Fruit fly (Drosophila melanogaster): ENCODE results near the gene CG9737.

dm6 chr3R:30247802-30248363, 4.8 kb upstream of the CG9737 start:
- no peak for TF ChIP-seq CG3032 (tag; optimal IDR thresholded peaks at IDR 0.05)
- no peak for TF ChIP-seq CG4318 (GFP tag; optimal IDR thresholded peaks at IDR 0.05)
- no peak for TF ChIP-seq CG32006 (GFP tag; optimal IDR thresholded peaks at IDR 0.05)
- no peak for TF ChIP-seq Lpt (GFP tag; optimal IDR thresholded peaks at IDR 0.05)
- TF ChIP-seq CG34406 (GFP tag; optimal IDR thresholded peaks at IDR 0.05) = no peak
- no peak for TF ChIP-seq OdsH (GFP tag; optimal IDR thresholded peaks at IDR 0.05)
- TF ChIP-seq CG6854 (GFP tag; optimal IDR thresholded peaks at IDR 0.05) = no peak
- no peak for TF ChIP-seq CG8119 (GFP tag; IDR thresholded peaks at IDR 0.05)
- no peak for TF ChIP-seq fd85E (GFP tag; optimal IDR thresholded peaks at IDR 0.05)
- TF ChIP-seq Sox102F (GFP tag; optimal IDR thresholded peaks at IDR 0.05) = no peak
- no peak for TF ChIP-seq CG8319 (GFP tag; optimal IDR thresholded peaks at IDR 0.05)

Data from whole organism, prepupa.